Fruit fly (Drosophila melanogaster): ENCODE results near the gene Ubx.

Ubx gene

DNA sequence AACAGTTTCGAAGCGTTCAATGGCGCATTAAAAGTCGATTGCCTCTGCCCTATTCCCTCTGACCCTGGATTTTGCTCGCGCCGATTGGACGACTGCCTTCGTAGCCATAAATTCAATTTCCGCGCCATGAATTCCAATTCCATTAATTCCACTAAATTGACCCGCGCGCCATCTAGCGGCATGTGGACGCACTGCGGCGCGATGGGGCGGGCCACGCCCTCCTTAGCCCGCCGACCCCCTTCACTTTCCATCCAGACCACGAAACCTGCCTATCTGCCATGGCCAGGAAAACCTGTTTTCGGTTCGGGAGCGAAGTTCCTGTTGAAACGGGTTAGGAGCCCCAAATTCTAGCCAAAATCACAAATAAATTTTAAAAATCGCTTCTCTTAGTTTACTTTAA, 48.2 kb upstream of the Ubx start (continued):
- TF ChIP-seq CG31224 (GFP tag; IDR thresholded peaks at IDR 0.05) (no peak), Lpt (GFP tag; optimal IDR thresholded peaks at IDR 0.05) (no peak), ab (GFP tag; optimal IDR thresholded peaks at IDR 0.05) (no peak), CG10565 (GFP tag; optimal IDR thresholded peaks at IDR 0.05) (no peak), mirr (GFP tag; optimal IDR thresholded peaks at IDR 0.05) (no peak), Bteb2 (GFP tag; optimal IDR thresholded peaks at IDR 0.05) (no peak), Hr51 (GFP tag; optimal IDR thresholded peaks at IDR 0.05) (no peak), br (optimal IDR thresholded peaks at IDR 0.05) (no peak), sob (GFP tag; IDR thresholded peaks at IDR 0.05) (no peak), gcm (GFP tag; optimal IDR thresholded peaks at IDR 0.05) (no peak), Xrp1 (GFP tag; IDR thresholded peaks at IDR 0.05) (0 out of 2 replicates have a peak, but pooled peaks have one; percentile 14), CG6689 (GFP tag; IDR thresholded peaks at IDR 0.05) (0 out of 2 replicates have a peak, but pooled peaks have one; percentile 21), CG6175 (GFP tag; IDR thresholded peaks at IDR 0.05) (no peak), run (tag; optimal IDR thresholded peaks at IDR 0.05) (no peak), CG2889 (GFP tag; IDR thresholded peaks at IDR 0.05) (no peak), grn (GFP tag; optimal IDR thresholded peaks at IDR 0.05) (no peak), CG6654 (GFP tag; optimal IDR thresholded peaks at IDR 0.05) (no peak), sug (tag; optimal IDR thresholded peaks at IDR 0.05) (no peak), crp (GFP tag; optimal IDR thresholded peaks at IDR 0.05) (no peak), knrl (GFP tag; IDR thresholded peaks at IDR 0.05; ENCODE audit: partially characterized antibody) (no peak), CG1529 (GFP tag; optimal IDR thresholded peaks at IDR 0.05) (no peak), dmrt11E (tag; optimal IDR thresholded peaks at IDR 0.05) (no peak), D19A (tag; optimal IDR thresholded peaks at IDR 0.05) (peak; percentile 5), CG31441 (GFP tag; IDR thresholded peaks at IDR 0.05) (no peak), CG10366 (GFP tag; IDR thresholded peaks at IDR 0.05) (no peak), CG5953 (GFP tag; IDR thresholded peaks at IDR 0.05) (peak; percentile 32; the same call in 1 of the 2 replicates), Lim3 (GFP tag; IDR thresholded peaks at IDR 0.05) (no peak), HLHmδ (GFP tag; optimal IDR thresholded peaks at IDR 0.05) (peak; percentile 60), CG14965 (GFP tag; optimal IDR thresholded peaks at IDR 0.05; ENCODE audit: borderline replicate concordance) (peak; percentile 83), ci (GFP tag; IDR thresholded peaks at IDR 0.05) (peak; percentile 57; the same call in 2 of the 3 replicates), MTF-1 (GFP tag; optimal IDR thresholded peaks at IDR 0.05; ENCODE audit: borderline replicate concordance) (no peak), lilli (GFP tag; optimal IDR thresholded peaks at IDR 0.05) (no peak), gsb-n (tag; optimal IDR thresholded peaks at IDR 0.05) (no peak), dimm (GFP tag; IDR thresholded peaks at IDR 0.05) (no peak), fd96Cb (tag; optimal IDR thresholded peaks at IDR 0.05) (no peak), CG12299 (tag; optimal IDR thresholded peaks at IDR 0.05) (no peak), pzg (GFP tag; optimal IDR thresholded peaks at IDR 0.05) (no peak), CG15479 (GFP tag; optimal IDR thresholded peaks at IDR 0.05) (no peak), jing (GFP tag; optimal IDR thresholded peaks at IDR 0.05) (no peak), Nf-YA (GFP tag; IDR thresholded peaks at IDR 0.05) (0 out of 2 replicates have a peak, but pooled peaks have one; percentile 19), Rfx (GFP tag; IDR thresholded peaks at IDR 0.05) (peak; percentile 19; the same call in 1 of the 2 replicates), tll (GFP tag; optimal IDR thresholded peaks at IDR 0.05) (no peak), insv (GFP tag; optimal IDR thresholded peaks at IDR 0.05) (no peak), Bgb (GFP tag; IDR thresholded peaks at IDR 0.05; ENCODE audit: partially characterized antibody) (0 out of 2 replicates have a peak, but pooled peaks have one; percentile 22), ap (GFP tag; IDR thresholded peaks at IDR 0.05) (no peak), gfzf (GFP tag; optimal IDR thresholded peaks at IDR 0.05) (no peak), CG14667 (GFP tag; IDR thresholded peaks at IDR 0.05) (no peak), Lhr (GFP tag; optimal IDR thresholded peaks at IDR 0.05) (no peak), CG18476 (GFP tag; optimal IDR thresholded peaks at IDR 0.05) (no peak), CG3847 (GFP tag; IDR thresholded peaks at IDR 0.05) (no peak), row (GFP tag; IDR thresholded peaks at IDR 0.05) (no peak)

Data from whole organism, embryonic.